Fruit fly (Drosophila melanogaster) whole organism, prepupa: ENCODE results near the gene CG43182.

Experiments used
- Blimp-1 ChIP-seq: fragments of 200-800 bp; sonication (Bioruptor generic); optimal IDR thresholded peaks from 3 replicates; lab custom pipeline; 2017; ENCODE audit warnings: missing biosample characterization, missing genetic modification characterization, mild to moderate bottlenecking, moderate library complexity, missing genetic modification reagents
- CG10631 ChIP-seq: fragments of 200-800 bp; sonication (Bioruptor generic); optimal IDR thresholded peaks from 2 replicates; lab custom pipeline; 2016; ENCODE audit warnings: missing biosample characterization, missing genetic modification characterization
- CG10669 ChIP-seq: fragments of 200-800 bp; sonication (Bioruptor generic); optimal IDR thresholded peaks from 3 replicates; lab custom pipeline; 2018; ENCODE audit warnings: missing biosample characterization, mild to moderate bottlenecking, missing genetic modification characterization, moderate library complexity
- CG11762 ChIP-seq: fragments of 200-800 bp; sonication (Bioruptor generic); optimal IDR thresholded peaks from 3 replicates; lab custom pipeline; 2016; ENCODE audit warnings: missing biosample characterization, missing genetic modification characterization; ENCODE audit not compliant: insufficient read depth
- CG11902 ChIP-seq: fragments of 200-800 bp; sonication (Bioruptor generic); optimal IDR thresholded peaks from 3 replicates; lab custom pipeline; 2016; ENCODE audit warnings: missing biosample characterization, missing genetic modification characterization
- CG15336 ChIP-seq: fragments of 200-800 bp; sonication (Bioruptor generic); IDR thresholded peaks from 2 replicates; pipeline ENCODE4 v1.3.6; 2022; ENCODE audit warnings: missing biosample characterization, missing genetic modification characterization
- CG1621 ChIP-seq: fragments of 200-800 bp; sonication (Bioruptor generic); optimal IDR thresholded peaks from 3 replicates; lab custom pipeline; 2018; ENCODE audit warnings: missing biosample characterization, mild to moderate bottlenecking, missing genetic modification characterization
- CG3032 ChIP-seq: fragments of 200-800 bp; optimal IDR thresholded peaks from 2 replicates; lab custom pipeline; 2019; ENCODE audit warnings: missing biosample characterization, mild to moderate bottlenecking, missing genetic modification characterization, moderate library complexity
- CG31627 ChIP-seq: fragments of 200-800 bp; sonication (Bioruptor generic); optimal IDR thresholded peaks from 3 replicates; lab custom pipeline; 2016; ENCODE audit warnings: missing biosample characterization, missing genetic modification characterization
- CG32006 ChIP-seq: fragments of 200-800 bp; sonication (Bioruptor generic); optimal IDR thresholded peaks from 3 replicates; lab custom pipeline; 2017; ENCODE audit warnings: missing biosample characterization, mild to moderate bottlenecking, missing genetic modification characterization
- CG34406 ChIP-seq: fragments of 200-800 bp; sonication (Bioruptor generic); optimal IDR thresholded peaks from 3 replicates; lab custom pipeline; 2016; ENCODE audit warnings: missing biosample characterization, missing genetic modification characterization
- CG3919 ChIP-seq: fragments of 200-800 bp; sonication (Bioruptor generic); optimal IDR thresholded peaks from 3 replicates; lab custom pipeline; 2016; ENCODE audit warnings: missing biosample characterization, missing genetic modification characterization
- CG6163 ChIP-seq: fragments of 200-800 bp; sonication (Bioruptor generic); IDR thresholded peaks from 3 replicates; pipeline ENCODE4 v1.3.6; 2022; ENCODE audit warnings: missing biosample characterization, missing genetic modification characterization
- CG6808 ChIP-seq: fragments of 200-800 bp; sonication (Bioruptor generic); optimal IDR thresholded peaks from 3 replicates; lab custom pipeline; 2017; ENCODE audit warnings: missing biosample characterization, missing genetic modification characterization, mild to moderate bottlenecking, moderate library complexity, missing genetic modification reagents
- CG7368 ChIP-seq: fragments of 200-800 bp; sonication (Bioruptor generic); optimal IDR thresholded peaks from 3 replicates; lab custom pipeline; 2016; ENCODE audit warnings: missing biosample characterization, missing genetic modification characterization
- CG8319 ChIP-seq: fragments of 200-800 bp; sonication (Bioruptor generic); optimal IDR thresholded peaks from 3 replicates; lab custom pipeline; 2016; ENCODE audit warnings: missing biosample characterization, missing genetic modification characterization
- CG8632 ChIP-seq: fragments of 200-800 bp; sonication (Bioruptor generic); optimal IDR thresholded peaks from 3 replicates; lab custom pipeline; 2016; ENCODE audit warnings: missing biosample characterization, missing genetic modification characterization
- Eip75B ChIP-seq: fragments of 200-800 bp; sonication (Bioruptor generic); optimal IDR thresholded peaks from 3 replicates; lab custom pipeline; 2016; ENCODE audit warnings: missing biosample characterization, missing genetic modification characterization
- Eip78C ChIP-seq: fragments of 200-800 bp; sonication (Bioruptor generic); peaks from one replicate; lab custom pipeline; 2016; ENCODE audit warnings: missing biosample characterization, missing genetic modification characterization
- Eip93F ChIP-seq: fragments of 200-800 bp; sonication (Bioruptor generic); optimal IDR thresholded peaks from 2 replicates; lab custom pipeline; 2016; ENCODE audit warnings: missing biosample characterization, mild to moderate bottlenecking, missing genetic modification characterization
- Ets96B ChIP-seq: fragments of 200-800 bp; optimal IDR thresholded peaks from 2 replicates; lab custom pipeline; 2019; ENCODE audit warnings: missing biosample characterization, mild to moderate bottlenecking, missing genetic modification characterization, moderate library complexity
- Hr38 ChIP-seq: sonication (Bioruptor generic); optimal IDR thresholded peaks from 2 replicates; lab custom pipeline; 2016; ENCODE audit warnings: missing biosample characterization, missing genetic modification characterization
- Hr39 ChIP-seq: fragments of 200-800 bp; sonication (Bioruptor generic); optimal IDR thresholded peaks from 2 replicates; lab custom pipeline; 2016; ENCODE audit warnings: missing biosample characterization, missing genetic modification characterization
- Lpt ChIP-seq: fragments of 200-800 bp; sonication (Bioruptor generic); optimal IDR thresholded peaks from 3 replicates; lab custom pipeline; 2016; ENCODE audit warnings: missing biosample characterization, missing genetic modification characterization
- Met ChIP-seq: fragments of 200-800 bp; sonication (Bioruptor generic); optimal IDR thresholded peaks from 3 replicates; lab custom pipeline; 2016; ENCODE audit warnings: missing biosample characterization, missing genetic modification characterization
- OdsH ChIP-seq: fragments of 200-800 bp; sonication (Bioruptor generic); optimal IDR thresholded peaks from 3 replicates; lab custom pipeline; 2016; ENCODE audit warnings: missing biosample characterization, missing genetic modification characterization
- achi ChIP-seq: fragments of 200-800 bp; sonication (Bioruptor generic); optimal IDR thresholded peaks from 3 replicates; lab custom pipeline; 2016; ENCODE audit warnings: missing biosample characterization, missing genetic modification characterization
- acj6 ChIP-seq: fragments of 200-800 bp; sonication (Bioruptor generic); optimal IDR thresholded peaks from 3 replicates; lab custom pipeline; 2016; ENCODE audit warnings: missing biosample characterization, missing genetic modification characterization
- cyc ChIP-seq: fragments of 200-800 bp; sonication (Bioruptor generic); optimal IDR thresholded peaks from 3 replicates; lab custom pipeline; 2016; ENCODE audit warnings: missing biosample characterization, missing genetic modification characterization
- dsx ChIP-seq: fragments of 200-800 bp; optimal IDR thresholded peaks from 3 replicates; lab custom pipeline; 2019; ENCODE audit warnings: missing biosample characterization, mild to moderate bottlenecking, missing genetic modification characterization, moderate library complexity; ENCODE audit not compliant: poor library complexity, severe bottlenecking
- esn ChIP-seq: fragments of 200-800 bp; sonication (Bioruptor generic); optimal IDR thresholded peaks from 2 replicates; lab custom pipeline; 2016; ENCODE audit warnings: missing biosample characterization, mild to moderate bottlenecking, missing genetic modification characterization, moderate library complexity
- fd59A ChIP-seq: fragments of 200-800 bp; sonication (Bioruptor generic); optimal IDR thresholded peaks from 2 replicates; lab custom pipeline; 2017; ENCODE audit warnings: missing biosample characterization, mild to moderate bottlenecking, missing genetic modification characterization, missing genetic modification reagents
- fd85E ChIP-seq: fragments of 200-800 bp; sonication (Bioruptor generic); optimal IDR thresholded peaks from 3 replicates; lab custom pipeline; 2016; ENCODE audit warnings: missing biosample characterization, missing genetic modification characterization
- fkh ChIP-seq: fragments of 200-800 bp; sonication (Bioruptor generic); optimal IDR thresholded peaks from 3 replicates; lab custom pipeline; 2017; ENCODE audit warnings: missing biosample characterization, mild to moderate bottlenecking, missing genetic modification characterization, moderate library complexity
- net ChIP-seq: fragments of 200-800 bp; sonication (Bioruptor generic); optimal IDR thresholded peaks from 3 replicates; lab custom pipeline; 2016; ENCODE audit warnings: missing biosample characterization, missing genetic modification characterization
- salr ChIP-seq, 2 experiments: fragments of 200-800 bp; sonication (Bioruptor generic); optimal IDR thresholded peaks; 3 replicates each; lab custom pipeline; 2016 to 2018; ENCODE audit warnings: missing biosample characterization in 2 of 2, missing genetic modification characterization in 2 of 2, mild to moderate bottlenecking in 1 of 2
- spab ChIP-seq: fragments of 200-800 bp; sonication (Bioruptor generic); optimal IDR thresholded peaks from 2 replicates; lab custom pipeline; 2017; ENCODE audit warnings: missing biosample characterization, mild to moderate bottlenecking, missing genetic modification characterization, missing genetic modification reagents
- ss ChIP-seq, 2 experiments: fragments of 200-800 bp; sonication (Bioruptor generic); optimal IDR thresholded peaks; 2 replicates in 1 of 2; 3 replicates in 1 of 2; lab custom pipeline; 2017 to 2018; ENCODE audit warnings: mild to moderate bottlenecking in 2 of 2, missing biosample characterization in 2 of 2, missing genetic modification characterization in 2 of 2, moderate library complexity in 1 of 2
- svp ChIP-seq: fragments of 200-800 bp; sonication (Bioruptor generic); peaks from one replicate; lab custom pipeline; 2016; ENCODE audit warnings: missing biosample characterization, missing genetic modification characterization
- topi ChIP-seq: fragments of 200-800 bp; sonication (Bioruptor generic); optimal IDR thresholded peaks from 3 replicates; lab custom pipeline; 2016; ENCODE audit warnings: missing biosample characterization, missing genetic modification characterization
- vri ChIP-seq: fragments of 200-800 bp; sonication (Bioruptor generic); optimal IDR thresholded peaks from 3 replicates; lab custom pipeline; 2016; ENCODE audit warnings: missing biosample characterization, mild to moderate bottlenecking, missing genetic modification characterization

CG43182 gene

DNA sequence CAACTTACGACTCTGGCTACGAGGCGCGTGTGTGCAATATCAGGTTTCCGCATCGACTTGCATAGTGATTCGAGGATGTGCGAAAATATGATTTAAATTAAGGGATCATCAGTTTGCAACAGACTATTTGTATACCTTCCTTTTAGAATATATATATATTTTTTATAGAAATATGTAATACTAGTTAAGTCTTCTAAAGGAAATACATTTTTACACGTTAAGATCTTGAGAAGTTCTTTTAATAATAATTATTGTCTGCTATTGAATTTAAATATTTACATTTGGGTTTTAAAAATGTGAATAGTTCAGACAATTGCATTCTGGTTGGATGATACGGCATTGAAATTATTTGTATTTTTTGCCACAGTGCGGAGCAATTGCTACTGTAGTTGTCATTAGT is 14.0 kb downstream of the CG43182 start (continued):
- TF ChIP-seq Eip93F (GFP tag; lab: Kevin White, UChicago): no peak
- no peak for TF ChIP-seq fkh (GFP tag; lab: Kevin White, UChicago)
- peak; percentile 18 for TF ChIP-seq spab (GFP tag; lab: Kevin White, UChicago)
- TF ChIP-seq OdsH: peak; percentile 16
- peak; percentile 54 for TF ChIP-seq CG34406 (GFP tag; lab: Kevin White, UChicago)
- TF ChIP-seq net (GFP tag; lab: Kevin White, UChicago): peak; percentile 5
- peak; percentile 20 for TF ChIP-seq acj6
- TF ChIP-seq Eip78C (GFP tag; lab: Kevin White, UChicago): peak; percentile 82
- TF ChIP-seq Lpt (GFP tag; lab: Kevin White, UChicago): no peak
- TF ChIP-seq dsx (GFP tag; lab: Kevin White, UChicago): peak; percentile 27
- TF ChIP-seq CG1621 (tag; lab: Kevin White, UChicago): no peak
- peak; percentile 26 for TF ChIP-seq CG7368 (GFP tag; lab: Kevin White, UChicago)
- no peak for TF ChIP-seq CG11762 (GFP tag; lab: Kevin White, UChicago)
- TF ChIP-seq Ets96B (tag; lab: Kevin White, UChicago): peak; percentile 51

DNA sequence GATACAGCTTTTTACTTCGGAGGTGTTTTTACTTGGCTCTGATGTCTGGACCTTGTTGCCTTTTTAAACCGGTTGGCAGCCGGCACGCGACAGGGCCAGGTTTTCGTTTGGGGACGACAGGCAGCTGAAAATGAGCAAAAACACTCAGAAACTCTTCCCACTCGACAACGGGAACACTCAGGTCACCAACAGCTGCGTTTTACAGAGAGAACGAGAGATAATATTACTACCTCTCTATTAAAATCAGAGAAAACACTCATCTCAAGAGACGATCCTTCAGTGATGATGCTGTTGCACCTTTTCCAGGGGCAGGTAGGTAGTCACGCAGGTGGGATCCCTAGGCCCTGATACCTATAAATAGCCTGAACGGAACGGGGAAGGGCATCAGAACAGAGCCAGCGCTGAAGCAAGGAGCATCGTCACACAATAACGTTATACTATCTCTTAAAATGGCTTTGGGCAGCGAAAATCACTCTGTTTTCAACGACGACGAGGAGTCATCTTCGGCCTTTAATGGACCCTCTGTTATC is 16.8 kb downstream of the CG43182 start, which contains the start of gene ac:
ac (plus strand) TSS at position 387 of the 530 bp plus-strand sequence.
- no peak for TF ChIP-seq CG10631 (GFP tag; lab: Kevin White, UChicago)
- TF ChIP-seq Hr38 (GFP tag; lab: Kevin White, UChicago): no peak
- TF ChIP-seq achi (GFP tag; lab: Kevin White, UChicago): no peak
- TF ChIP-seq ss (GFP tag; optimal IDR thresholded peaks at IDR 0.05; lab: Kevin White, UChicago): peak in 1 of 2 experiments; percentile 63
- TF ChIP-seq CG6808 (GFP tag; lab: Kevin White, UChicago): no peak
- TF ChIP-seq CG8632: no peak
- TF ChIP-seq Eip75B (GFP tag; lab: Kevin White, UChicago): no peak
- no peak for TF ChIP-seq CG3919 (GFP tag; lab: Kevin White, UChicago)
- no peak for TF ChIP-seq CG8319
- no peak for TF ChIP-seq cyc (GFP tag; lab: Kevin White, UChicago)
- peak; percentile 28 for TF ChIP-seq Eip78C (GFP tag; lab: Kevin White, UChicago)
- no peak for TF ChIP-seq CG34406 (GFP tag; lab: Kevin White, UChicago)

DNA sequence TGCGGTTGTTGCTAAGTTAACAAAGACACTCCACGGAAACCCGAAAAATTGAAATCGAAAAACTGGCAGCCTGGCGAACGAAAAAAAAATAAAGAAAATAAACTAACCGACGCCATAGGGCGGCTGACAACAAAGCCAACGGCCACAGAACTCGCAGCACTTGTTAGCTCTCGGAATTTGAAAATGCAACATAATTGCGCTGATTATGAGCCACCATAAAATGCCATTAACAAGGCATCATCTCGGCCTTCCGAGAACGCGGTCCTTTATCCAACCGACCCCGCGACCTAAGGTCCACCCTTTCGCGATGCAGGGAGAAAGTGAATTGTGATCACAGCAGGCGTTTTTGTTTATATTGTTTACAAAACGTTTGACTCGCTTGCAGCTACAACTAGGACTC is 24.5 kb downstream of the CG43182 start:
- TF ChIP-seq fd59A (no peak), Met (no peak), ss (GFP tag; optimal IDR thresholded peaks at IDR 0.05; lab: Kevin White, UChicago) (no peak), CG1621 (tag; lab: Kevin White, UChicago) (no peak), CG31627 (no peak), CG6808 (GFP tag; lab: Kevin White, UChicago) (no peak), fd85E (GFP tag; lab: Kevin White, UChicago) (no peak), Eip75B (GFP tag; lab: Kevin White, UChicago) (no peak), topi (GFP tag; lab: Kevin White, UChicago) (no peak), Hr39 (GFP tag; lab: Kevin White, UChicago) (no peak), CG7368 (GFP tag; lab: Kevin White, UChicago) (no peak), Lpt (GFP tag; lab: Kevin White, UChicago) (no peak), Eip93F (GFP tag; lab: Kevin White, UChicago) (no peak), vri (GFP tag; lab: Kevin White, UChicago) (no peak), CG11902 (GFP tag; lab: Kevin White, UChicago) (no peak), CG6163 (no peak)
- TF ChIP-seq, all 60 proteins: peak for 0

DNA sequence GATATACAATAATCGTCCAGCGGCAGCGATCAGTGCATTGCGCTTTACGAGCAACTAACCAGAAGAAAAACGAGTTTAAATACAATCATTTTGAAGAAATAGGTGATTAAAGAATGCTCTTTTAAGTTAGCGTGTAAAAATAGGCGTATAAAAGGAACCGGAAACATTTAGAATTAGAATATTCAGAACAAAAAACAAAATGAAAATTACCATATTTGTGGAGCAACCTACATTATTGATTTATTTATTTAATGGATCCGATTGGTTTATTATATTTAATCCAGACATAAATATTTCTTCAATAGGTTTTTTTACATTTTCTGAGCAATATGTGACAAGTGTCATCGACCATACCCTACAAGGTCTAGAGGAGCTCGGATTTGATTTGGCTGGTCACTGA is 25.5 kb downstream of the CG43182 start:
- TF ChIP-seq salr (GFP tag; optimal IDR thresholded peaks at IDR 0.05; lab: Kevin White, UChicago) (peak in 1 of 2 experiments; percentile 19), CG32006 (GFP tag; lab: Kevin White, UChicago) (peak; percentile 42), dsx (GFP tag; lab: Kevin White, UChicago) (peak; percentile 38), esn (peak; percentile 3), Met (peak; percentile 13), Ets96B (tag; lab: Kevin White, UChicago) (peak; percentile 50), OdsH (peak; percentile 4), fd59A (peak; percentile 29), Eip78C (GFP tag; lab: Kevin White, UChicago) (peak; percentile 85), net (GFP tag; lab: Kevin White, UChicago) (no peak), CG31627 (no peak), CG15336 (GFP tag; lab: Robert Waterston, UW) (peak; percentile 8; the same call in 1 of the 2 replicates), svp (GFP tag; lab: Kevin White, UChicago) (peak; percentile 33), CG10631 (GFP tag; lab: Kevin White, UChicago) (peak; percentile 50), CG3032 (tag; lab: Kevin White, UChicago) (peak; percentile 45), CG3919 (GFP tag; lab: Kevin White, UChicago) (peak; percentile 20), CG1621 (tag; lab: Kevin White, UChicago) (no peak), Blimp-1 (no peak), CG10669 (GFP tag; lab: Kevin White, UChicago) (peak; percentile 25)
